Worm (Caenorhabditis elegans) whole organism, L4 larva: ENCODE measurements around the gene C25F9.4.

ENCODE experiments used
- ama-1 ChIP-seq: fragments of 150-350 bp; optimal IDR thresholded peaks from 2 replicates; lab custom pipeline; 2014; ENCODE audit warnings: inconsistent platforms, mixed read lengths
- ceh-20 ChIP-seq: fragments of 200-800 bp; sonication (Bioruptor generic); IDR thresholded peaks from 2 replicates; pipeline ENCODE4 v1.3.6; 2022; ENCODE audit warnings: missing genetic modification reagents, missing genetic modification characterization, missing compliant biosample characterization
- fkh-10 ChIP-seq: fragments of 150-350 bp; optimal IDR thresholded peaks from 2 replicates; lab custom pipeline; 2014; ENCODE audit warnings: missing biosample characterization, missing genetic modification reagents, missing genetic modification characterization
- lin-13 ChIP-seq: fragments of 150-350 bp; optimal IDR thresholded peaks from 2 replicates; lab custom pipeline; 2014; ENCODE audit warnings: missing biosample characterization, missing genetic modification reagents, missing genetic modification characterization
- lsy-2 ChIP-seq, 2 experiments: fragments of 150-350 bp in 1 of 2; sonication (generic microtip) in 1 of 2; optimal IDR thresholded peaks; 2 replicates each; lab custom pipeline; 2014 to 2017; ENCODE audit warnings: missing biosample characterization in 2 of 2, missing genetic modification characterization in 2 of 2
- madf-5 ChIP-seq, 2 experiments: fragments of 200-800 bp; sonication (Bioruptor generic); IDR thresholded peaks; 2 replicates each; pipeline ENCODE4 v1.3.6; 2022; ENCODE audit warnings: missing compliant biosample characterization in 2 of 2, missing genetic modification characterization in 2 of 2
- nhr-11 ChIP-seq: fragments of 150-350 bp; optimal IDR thresholded peaks from 2 replicates; lab custom pipeline; 2014; ENCODE audit warnings: missing biosample characterization, missing genetic modification characterization
- nhr-76 ChIP-seq: fragments of 150-350 bp; optimal IDR thresholded peaks from 2 replicates; lab custom pipeline; 2014; ENCODE audit warnings: missing biosample characterization, missing genetic modification characterization
- pha-4 ChIP-seq, 2 experiments: fragments of 150-350 bp in 1 of 2; fragments of 200-800 bp in 1 of 2; sonication (Bioruptor generic) in 1 of 2; IDR thresholded peaks in 1 of 2; optimal IDR thresholded peaks in 1 of 2; 2 replicates each; pipeline versions ENCODE4 v1.3.6 to Lab custom; 2014 to 2022; ENCODE audit warnings: missing genetic modification characterization in 2 of 2, missing genetic modification reagents in 2 of 2, missing biosample characterization in 1 of 2, missing compliant biosample characterization in 1 of 2

ce11 chrV:19416475-19416874, at the start of gene C25F9.4, which contains the start of gene C25F9.9:
- TF ChIP-seq ceh-20 (no peak), lin-13 (no peak), nhr-76 (tag; lab: Kevin White, UChicago) (no peak), ama-1 (lab: Kevin White, UChicago) (no peak), fkh-10 (no peak), nhr-11 (no peak), pha-4 (GFP tag; IDR thresholded peaks at IDR 0.05; lab: Robert Waterston, UW) (no peak), pha-4 (tag; optimal IDR thresholded peaks at IDR 0.05; lab: Kevin White, UChicago) (no peak), madf-5 (GFP tag; IDR thresholded peaks at IDR 0.05; lab: Robert Waterston, UW) (no peak), lsy-2 (tag; optimal IDR thresholded peaks at IDR 0.05; lab: Kevin White, UChicago) (no peak)
